Fruit fly (Drosophila melanogaster) whole organism, embryonic: ENCODE results near the gene CG6294.

Source experiments
- Bdp1 ChIP-seq: fragments of 200-800 bp; sonication (Bioruptor generic); optimal IDR thresholded peaks from 3 replicates; lab custom pipeline; 2016; ENCODE audit warnings: missing biosample characterization, missing genetic modification characterization
- CG1024 ChIP-seq: fragments of 200-800 bp; sonication (Bioruptor generic); IDR thresholded peaks from 2 replicates; pipeline ENCODE4 v1.3.6; 2022; ENCODE audit warnings: missing biosample characterization, missing genetic modification characterization
- CG11093 ChIP-seq: fragments of 200-800 bp; sonication (Bioruptor generic); IDR thresholded peaks from 3 replicates; pipeline ENCODE4 v1.3.6; 2022; ENCODE audit warnings: missing biosample characterization, missing genetic modification characterization
- CG11247 ChIP-seq: fragments of 200-800 bp; sonication (Bioruptor generic); IDR thresholded peaks from 2 replicates; pipeline ENCODE4 v1.3.6; 2022; ENCODE audit warnings: missing biosample characterization, missing genetic modification characterization
- CG11696 ChIP-seq: fragments of 200-800 bp; sonication (Bioruptor generic); IDR thresholded peaks from 2 replicates; pipeline ENCODE4 v1.3.6; 2022; ENCODE audit warnings: missing biosample characterization, missing genetic modification characterization
- CG14860 ChIP-seq: fragments of 200-800 bp; sonication (Bioruptor generic); IDR thresholded peaks from 3 replicates; pipeline ENCODE4 v1.3.6; 2022; ENCODE audit warnings: missing biosample characterization, missing genetic modification characterization; ENCODE audit not compliant: partially characterized antibody
- CG14965 ChIP-seq: fragments of 200-800 bp; sonication (Bioruptor generic); optimal IDR thresholded peaks from 2 replicates; lab custom pipeline; 2016; ENCODE audit warnings: missing biosample characterization, missing genetic modification characterization, borderline replicate concordance
- CG15269 ChIP-seq: fragments of 200-800 bp; sonication (Bioruptor generic); optimal IDR thresholded peaks from 2 replicates; lab custom pipeline; 2018; ENCODE audit warnings: missing biosample characterization, mild to moderate bottlenecking, missing genetic modification characterization, moderate library complexity
- CG1647 ChIP-seq: fragments of 200-800 bp; sonication (Bioruptor generic); optimal IDR thresholded peaks from 3 replicates; lab custom pipeline; 2016; ENCODE audit warnings: missing biosample characterization, missing genetic modification characterization
- CG31224 ChIP-seq: fragments of 200-800 bp; sonication (Bioruptor generic); IDR thresholded peaks from 2 replicates; pipeline ENCODE4 v1.3.6; 2022; ENCODE audit warnings: missing biosample characterization, missing genetic modification characterization
- CG31388 ChIP-seq: fragments of 200-800 bp; sonication (Bioruptor generic); optimal IDR thresholded peaks from 2 replicates; lab custom pipeline; 2016; ENCODE audit warnings: missing biosample characterization, missing genetic modification characterization
- CG32772 ChIP-seq: fragments of 200-800 bp; sonication (Bioruptor generic); IDR thresholded peaks from 2 replicates; pipeline ENCODE4 v1.3.6; 2022; ENCODE audit warnings: missing biosample characterization, missing genetic modification characterization
- CG3726 ChIP-seq: fragments of 200-800 bp; sonication (Bioruptor generic); IDR thresholded peaks from 3 replicates; pipeline ENCODE4, ENCODE4 v1.3.6; 2022; ENCODE audit warnings: missing biosample characterization, missing genetic modification characterization
- CG43689 ChIP-seq: fragments of 200-800 bp; sonication (Bioruptor generic); IDR thresholded peaks from 2 replicates; pipeline ENCODE4 v1.3.6; 2022; ENCODE audit warnings: missing biosample characterization, missing genetic modification characterization
- CG4820 ChIP-seq: fragments of 200-800 bp; sonication (Bioruptor generic); optimal IDR thresholded peaks from 3 replicates; lab custom pipeline; 2016; ENCODE audit warnings: missing biosample characterization, missing genetic modification characterization
- CG4854 ChIP-seq: fragments of 200-800 bp; sonication (Bioruptor generic); optimal IDR thresholded peaks from 2 replicates; lab custom pipeline; 2016; ENCODE audit warnings: missing biosample characterization, missing genetic modification characterization, inconsistent platforms
- CG6175 ChIP-seq: fragments of 200-800 bp; sonication (Bioruptor generic); IDR thresholded peaks from 3 replicates; pipeline ENCODE4 v1.3.6; 2022; ENCODE audit warnings: missing biosample characterization, missing genetic modification characterization
- CG6272 ChIP-seq: fragments of 200-800 bp; sonication (Bioruptor generic); IDR thresholded peaks from 2 replicates; pipeline ENCODE4 v1.3.6; 2022; ENCODE audit warnings: missing biosample characterization, missing genetic modification characterization
- CG8290 ChIP-seq, 3 experiments: fragments of 200-800 bp; sonication (Bioruptor generic); optimal IDR thresholded peaks; 2 replicates each; lab custom pipeline; 2016 to 2019; ENCODE audit warnings: missing biosample characterization in 3 of 3, missing genetic modification characterization in 3 of 3, mild to moderate bottlenecking in 2 of 3, moderate library complexity in 1 of 3
- CG8388 ChIP-seq: fragments of 200-800 bp; sonication (Bioruptor generic); optimal IDR thresholded peaks from 2 replicates; lab custom pipeline; 2019; ENCODE audit warnings: missing biosample characterization, mild to moderate bottlenecking, missing genetic modification characterization, moderate library complexity
- CG9609 ChIP-seq: fragments of 200-800 bp; sonication (Bioruptor generic); optimal IDR thresholded peaks from 3 replicates; lab custom pipeline; 2016; ENCODE audit warnings: missing biosample characterization, missing genetic modification characterization
- CG9876 ChIP-seq: fragments of 200-800 bp; sonication (Bioruptor generic); optimal IDR thresholded peaks from 2 replicates; lab custom pipeline; 2016; ENCODE audit warnings: missing biosample characterization, missing genetic modification characterization
- CTCF ChIP-seq: fragments of 200-800 bp; sonication (Bioruptor generic); optimal IDR thresholded peaks from 2 replicates; lab custom pipeline; 2017; ENCODE audit warnings: missing biosample characterization, mild to moderate bottlenecking, missing genetic modification characterization, moderate library complexity
- CkIIα-i1 ChIP-seq: fragments of 200-800 bp; sonication (Bioruptor generic); IDR thresholded peaks from 2 replicates; pipeline ENCODE4 v1.3.6; 2022; ENCODE audit warnings: missing biosample characterization, missing genetic modification characterization
- D19B ChIP-seq: fragments of 200-800 bp; sonication (Bioruptor generic); optimal IDR thresholded peaks from 2 replicates; lab custom pipeline; 2017; ENCODE audit warnings: missing biosample characterization, mild to moderate bottlenecking, missing genetic modification characterization
- Dll ChIP-seq: fragments of 200-800 bp; sonication (Bioruptor generic); IDR thresholded peaks from 4 replicates; pipeline ENCODE4 v1.3.6; 2022; ENCODE audit warnings: missing biosample characterization, missing genetic modification characterization; ENCODE audit not compliant: partially characterized antibody
- Doc3 ChIP-seq: fragments of 200-800 bp; sonication (Bioruptor generic); IDR thresholded peaks from 3 replicates; pipeline ENCODE4 v1.3.6; 2022; ENCODE audit warnings: missing biosample characterization, missing genetic modification characterization; ENCODE audit not compliant: partially characterized antibody
- Elba2 ChIP-seq: fragments of 200-800 bp; sonication (Bioruptor generic); optimal IDR thresholded peaks from 3 replicates; lab custom pipeline; 2016; ENCODE audit warnings: missing biosample characterization, missing genetic modification characterization
- Ets65A ChIP-seq: fragments of 200-800 bp; sonication (Bioruptor generic); peaks from one replicate; lab custom pipeline; 2016; ENCODE audit warnings: missing biosample characterization, missing genetic modification characterization
- Ets97D ChIP-seq: fragments of 200-800 bp; sonication (Bioruptor generic); optimal IDR thresholded peaks from 3 replicates; lab custom pipeline; 2016; ENCODE audit warnings: missing biosample characterization, missing genetic modification characterization
- H15 ChIP-seq: fragments of 200-800 bp; sonication (Bioruptor generic); IDR thresholded peaks from 3 replicates; pipeline ENCODE4 v1.3.6; 2022; ENCODE audit warnings: missing biosample characterization, missing genetic modification characterization
- HLH3B ChIP-seq: fragments of 200-800 bp; sonication (Bioruptor generic); IDR thresholded peaks from 2 replicates; pipeline ENCODE4 v1.3.6; 2022; ENCODE audit warnings: missing biosample characterization, missing genetic modification characterization
- HLH4C ChIP-seq: fragments of 200-800 bp; sonication (Bioruptor generic); IDR thresholded peaks from 3 replicates; pipeline ENCODE4 v1.3.6; 2022; ENCODE audit warnings: missing biosample characterization, missing genetic modification characterization; ENCODE audit not compliant: partially characterized antibody
- HLHmδ ChIP-seq: fragments of 200-800 bp; sonication (Bioruptor generic); optimal IDR thresholded peaks from 2 replicates; lab custom pipeline; 2018; ENCODE audit warnings: missing biosample characterization, mild to moderate bottlenecking, missing genetic modification characterization, moderate library complexity
- MTF-1 ChIP-seq: fragments of 200-800 bp; sonication (Bioruptor generic); optimal IDR thresholded peaks from 2 replicates; lab custom pipeline; 2018; ENCODE audit warnings: missing biosample characterization, mild to moderate bottlenecking, missing genetic modification characterization, borderline replicate concordance
- Ptx1 ChIP-seq: fragments of 200-800 bp; sonication (Bioruptor generic); IDR thresholded peaks from 2 replicates; pipeline ENCODE4 v1.3.6; 2022; ENCODE audit warnings: missing biosample characterization, missing genetic modification characterization
- Rx ChIP-seq: fragments of 200-800 bp; sonication (Bioruptor generic); IDR thresholded peaks from 2 replicates; pipeline ENCODE4 v1.3.6; 2022; ENCODE audit warnings: missing biosample characterization, missing genetic modification characterization
- YL-1 ChIP-seq: fragments of 200-800 bp; sonication (Bioruptor generic); optimal IDR thresholded peaks from 3 replicates; lab custom pipeline; 2017; ENCODE audit warnings: missing biosample characterization, mild to moderate bottlenecking, missing genetic modification characterization
- ara ChIP-seq: fragments of 200-800 bp; sonication (Bioruptor generic); IDR thresholded peaks from 2 replicates; pipeline ENCODE4 v1.3.6; 2022; ENCODE audit warnings: missing biosample characterization, missing genetic modification characterization
- cad ChIP-seq: fragments of >200 bp; optimal IDR thresholded peaks from 2 replicates; lab custom pipeline; 2017; ENCODE audit warnings: missing biosample characterization, missing genetic modification characterization
- cato ChIP-seq: fragments of 200-800 bp; sonication (Bioruptor generic); optimal IDR thresholded peaks from 2 replicates; lab custom pipeline; 2016; ENCODE audit warnings: missing biosample characterization, missing genetic modification characterization, borderline replicate concordance
- dpn ChIP-seq, 2 experiments: fragments of 200-800 bp; sonication (Bioruptor generic); optimal IDR thresholded peaks; 3 replicates each; lab custom pipeline; 2016; ENCODE audit warnings: missing biosample characterization in 2 of 2, missing genetic modification characterization in 2 of 2
- en ChIP-seq: fragments of 200-800 bp; sonication (Bioruptor generic); optimal IDR thresholded peaks from 2 replicates; lab custom pipeline; 2016; ENCODE audit warnings: missing biosample characterization, missing genetic modification characterization
- gce ChIP-seq: fragments of 200-800 bp; sonication (Bioruptor generic); IDR thresholded peaks from 3 replicates; pipeline ENCODE4 v1.3.6; 2022; ENCODE audit warnings: missing biosample characterization, missing genetic modification characterization
- gem ChIP-seq: fragments of 200-800 bp; sonication (Bioruptor generic); optimal IDR thresholded peaks from 2 replicates; lab custom pipeline; 2019; ENCODE audit warnings: missing biosample characterization, mild to moderate bottlenecking, missing genetic modification characterization, moderate library complexity
- jing ChIP-seq: fragments of 200-800 bp; sonication (Bioruptor generic); optimal IDR thresholded peaks from 2 replicates; lab custom pipeline; 2018; ENCODE audit warnings: missing biosample characterization, mild to moderate bottlenecking, missing genetic modification characterization
- ken ChIP-seq: fragments of 200-800 bp; sonication (Bioruptor generic); IDR thresholded peaks from 3 replicates; pipeline ENCODE4 v1.3.6; 2022; ENCODE audit warnings: missing biosample characterization, missing genetic modification characterization
- pros ChIP-seq: fragments of 200-800 bp; sonication (Bioruptor generic); optimal IDR thresholded peaks from 3 replicates; lab custom pipeline; 2019; ENCODE audit warnings: missing biosample characterization, mild to moderate bottlenecking, missing genetic modification characterization, moderate library complexity
- schlank ChIP-seq: fragments of 200-800 bp; sonication (Bioruptor generic); optimal IDR thresholded peaks from 2 replicates; lab custom pipeline; 2018; ENCODE audit warnings: missing biosample characterization, mild to moderate bottlenecking, missing genetic modification characterization
- sna ChIP-seq: fragments of 200-800 bp; sonication (Bioruptor generic); IDR thresholded peaks from 2 replicates; pipeline ENCODE4 v1.3.6; 2022; ENCODE audit warnings: missing biosample characterization, missing genetic modification characterization; ENCODE audit not compliant: partially characterized antibody
- sr ChIP-seq: fragments of 200-800 bp; sonication (Bioruptor generic); IDR thresholded peaks from 3 replicates; pipeline ENCODE4 v1.3.6; 2022; ENCODE audit warnings: missing biosample characterization, missing genetic modification characterization
- tx ChIP-seq: fragments of 200-800 bp; sonication (Bioruptor generic); optimal IDR thresholded peaks from 2 replicates; lab custom pipeline; 2016; ENCODE audit warnings: missing biosample characterization, missing genetic modification characterization
- wor ChIP-seq: fragments of 200-800 bp; sonication (Bioruptor generic); IDR thresholded peaks from 2 replicates; pipeline ENCODE4 v1.3.6; 2022; ENCODE audit warnings: missing biosample characterization, missing genetic modification characterization

Gene CG6294

dm6 chrX:15462436-15462857 lies at the start of gene CG6294, which contains the start of the genes shtd and CG6299 (continued):
- peak; percentile 94 for TF ChIP-seq Dll (GFP tag; lab: Robert Waterston, UW)
- no peak for TF ChIP-seq CG15269 (tag; lab: Kevin White, UChicago)
- no peak for TF ChIP-seq CG32772 (GFP tag; lab: Robert Waterston, UW)
- TF ChIP-seq tx (GFP tag; lab: Kevin White, UChicago): no peak
- TF ChIP-seq CG8290 (GFP tag; optimal IDR thresholded peaks at IDR 0.05; lab: Kevin White, UChicago): peak; percentile 60
- TF ChIP-seq CG8290 (tag; optimal IDR thresholded peaks at IDR 0.05; lab: Kevin White, UChicago): no peak
- no peak for TF ChIP-seq CG31224 (GFP tag; lab: Robert Waterston, UW)
- no peak for TF ChIP-seq CG4854 (GFP tag; lab: Kevin White, UChicago)
- no peak for TF ChIP-seq CG1024
- TF ChIP-seq Ptx1 (GFP tag; lab: Robert Waterston, UW): no peak
- no peak for TF ChIP-seq cato
- no peak for TF ChIP-seq ara (GFP tag; lab: Robert Waterston, UW)
- TF ChIP-seq HLHmδ: no peak
- peak; percentile 99 for TF ChIP-seq CG14860 (GFP tag; lab: Robert Waterston, UW)
- no peak for TF ChIP-seq gem
- peak; percentile 54 for TF ChIP-seq Elba2 (GFP tag; lab: Kevin White, UChicago)
- TF ChIP-seq CG9609 (GFP tag; lab: Kevin White, UChicago): no peak
- TF ChIP-seq CG11696 (GFP tag; lab: Robert Waterston, UW): no peak
- no peak for TF ChIP-seq sr (GFP tag; lab: Robert Waterston, UW)
- TF ChIP-seq Ets65A (GFP tag; lab: Kevin White, UChicago): peak; percentile 86
- TF ChIP-seq H15 (GFP tag; lab: Robert Waterston, UW): no peak
- no peak for TF ChIP-seq jing (GFP tag; lab: Kevin White, UChicago)
- no peak for TF ChIP-seq CG43689 (GFP tag; lab: Robert Waterston, UW)
- no peak for TF ChIP-seq CG6175 (GFP tag; lab: Robert Waterston, UW)
- peak; percentile 96 for TF ChIP-seq sna (GFP tag; lab: Robert Waterston, UW)
- TF ChIP-seq ken (GFP tag; lab: Robert Waterston, UW): 0 out of 3 replicates have a peak, but pooled peaks have one; percentile 39
- TF ChIP-seq HLH3B (GFP tag; lab: Robert Waterston, UW): no peak
- TF ChIP-seq CTCF (GFP tag; lab: Kevin White, UChicago): no peak
- TF ChIP-seq YL-1: peak; percentile 67
- no peak for TF ChIP-seq CG11093 (GFP tag; lab: Robert Waterston, UW)
- no peak for TF ChIP-seq CG1647 (GFP tag; lab: Kevin White, UChicago)
- TF ChIP-seq CG3726: no peak
- no peak for TF ChIP-seq schlank (tag; lab: Kevin White, UChicago)
- TF ChIP-seq CG31388 (GFP tag; lab: Kevin White, UChicago): no peak
- TF ChIP-seq MTF-1 (GFP tag; lab: Kevin White, UChicago): no peak
- no peak for TF ChIP-seq CG8388 (GFP tag; lab: Kevin White, UChicago)
- TF ChIP-seq pros (GFP tag; lab: Kevin White, UChicago): no peak
- no peak for TF ChIP-seq CG9876
- peak; percentile 80 for TF ChIP-seq Ets97D (GFP tag; lab: Kevin White, UChicago)
- TF ChIP-seq cad (GFP tag; lab: Kevin White, UChicago): no peak
- peak; percentile 83 for TF ChIP-seq Doc3 (GFP tag; lab: Robert Waterston, UW)
- TF ChIP-seq gce (GFP tag; lab: Robert Waterston, UW): no peak
- TF ChIP-seq D19B: no peak
- TF ChIP-seq Rx (GFP tag; lab: Robert Waterston, UW): no peak
- TF ChIP-seq HLH4C (GFP tag; lab: Robert Waterston, UW): peak; percentile 100
- TF ChIP-seq CkIIα-i1 (GFP tag; lab: Robert Waterston, UW): no peak
- TF ChIP-seq en (GFP tag; lab: Kevin White, UChicago): no peak
- TF ChIP-seq CG4820 (GFP tag; lab: Kevin White, UChicago): no peak
- TF ChIP-seq CG6272 (GFP tag; lab: Robert Waterston, UW): no peak
- no peak for TF ChIP-seq CG14965 (GFP tag; lab: Kevin White, UChicago)
- TF ChIP-seq Bdp1 (GFP tag; lab: Kevin White, UChicago): peak; percentile 21
- no peak for TF ChIP-seq wor
- peak; percentile 19 to 29 for TF ChIP-seq dpn (GFP tag; optimal IDR thresholded peaks at IDR 0.05; lab: Kevin White, UChicago)
- no peak for TF ChIP-seq CG11247
